Fruit fly (Drosophila melanogaster) whole organism, embryonic: ENCODE data around the gene CG33679.
A peak's percentile ranks its signal among the peaks of the same experiment; 100 is the strongest.

Experiments
- Abd-B ChIP-seq: fragments of 200-800 bp; sonication (Bioruptor generic); optimal IDR thresholded peaks from 2 replicates; lab custom pipeline; 2018; ENCODE audit warnings: missing biosample characterization, mild to moderate bottlenecking, missing genetic modification characterization, moderate library complexity
- Antp ChIP-seq: fragments of 200-800 bp; sonication (Bioruptor generic); optimal IDR thresholded peaks from 3 replicates; lab custom pipeline; 2016; ENCODE audit warnings: missing biosample characterization, missing genetic modification characterization
- CG10979 ChIP-seq: fragments of 200-800 bp; sonication (Bioruptor generic); optimal IDR thresholded peaks from 2 replicates; lab custom pipeline; 2018; ENCODE audit warnings: missing biosample characterization, mild to moderate bottlenecking, missing genetic modification characterization, moderate library complexity
- CG12219 ChIP-seq: fragments of 200-800 bp; sonication (Bioruptor generic); optimal IDR thresholded peaks from 3 replicates; lab custom pipeline; 2018; ENCODE audit warnings: missing biosample characterization, mild to moderate bottlenecking, missing genetic modification characterization
- CG13296 ChIP-seq: fragments of 200-800 bp; sonication (Bioruptor generic); optimal IDR thresholded peaks from 3 replicates; lab custom pipeline; 2018; ENCODE audit warnings: missing biosample characterization, mild to moderate bottlenecking, missing genetic modification characterization
- CG14667 ChIP-seq: fragments of 200-800 bp; sonication (Bioruptor generic); IDR thresholded peaks from 2 replicates; pipeline ENCODE4 v1.3.6; 2022; ENCODE audit warnings: missing biosample characterization, missing genetic modification characterization
- CG15269 ChIP-seq: fragments of 200-800 bp; sonication (Bioruptor generic); optimal IDR thresholded peaks from 2 replicates; lab custom pipeline; 2018; ENCODE audit warnings: missing biosample characterization, mild to moderate bottlenecking, missing genetic modification characterization, moderate library complexity
- CG18262 ChIP-seq: fragments of 200-800 bp; optimal IDR thresholded peaks from 3 replicates; lab custom pipeline; 2019; ENCODE audit warnings: missing biosample characterization, mild to moderate bottlenecking, missing genetic modification characterization, moderate library complexity
- CG7745 ChIP-seq: fragments of 200-800 bp; sonication (Bioruptor generic); optimal IDR thresholded peaks from 2 replicates; lab custom pipeline; 2018; ENCODE audit warnings: missing biosample characterization, mild to moderate bottlenecking, missing genetic modification characterization, moderate library complexity
- Dip3 ChIP-seq: fragments of 200-800 bp; sonication (Bioruptor generic); optimal IDR thresholded peaks from 3 replicates; lab custom pipeline; 2016; ENCODE audit warnings: missing biosample characterization, missing genetic modification characterization
- Neu2 ChIP-seq: fragments of 200-800 bp; sonication (Bioruptor generic); optimal IDR thresholded peaks from 3 replicates; lab custom pipeline; 2016; ENCODE audit warnings: missing biosample characterization, missing genetic modification characterization, borderline replicate concordance
- abd-A ChIP-seq: fragments of 200-800 bp; sonication (Bioruptor generic); optimal IDR thresholded peaks from 3 replicates; lab custom pipeline; 2019; ENCODE audit warnings: missing biosample characterization, mild to moderate bottlenecking, missing genetic modification characterization, moderate library complexity
- amos ChIP-seq: fragments of 200-800 bp; sonication (Bioruptor generic); IDR thresholded peaks from 2 replicates; pipeline ENCODE4 v1.3.6; 2022; ENCODE audit warnings: missing biosample characterization, missing genetic modification characterization; ENCODE audit not compliant: partially characterized antibody
- fu2 ChIP-seq: fragments of 200-800 bp; sonication (Bioruptor generic); optimal IDR thresholded peaks from 2 replicates; lab custom pipeline; 2016; ENCODE audit warnings: missing biosample characterization, missing genetic modification characterization
- gce ChIP-seq: fragments of 200-800 bp; sonication (Bioruptor generic); IDR thresholded peaks from 3 replicates; pipeline ENCODE4 v1.3.6; 2022; ENCODE audit warnings: missing biosample characterization, missing genetic modification characterization
- grn ChIP-seq: fragments of 200-800 bp; sonication (Bioruptor generic); optimal IDR thresholded peaks from 3 replicates; lab custom pipeline; 2017; ENCODE audit warnings: missing biosample characterization, missing genetic modification characterization
- sima ChIP-seq: fragments of 200-800 bp; sonication (Bioruptor generic); optimal IDR thresholded peaks from 2 replicates; lab custom pipeline; 2016; ENCODE audit warnings: missing biosample characterization, missing genetic modification characterization

The CG33679 gene

dm6 chr2L:15074465-15074864 is 16.4 kb downstream of the CG33679 start, which contains the start of gene wwk (continued):
- TF ChIP-seq CG14667: no peak
- no peak for TF ChIP-seq fu2 (GFP tag; lab: Kevin White, UChicago)
- no peak for TF ChIP-seq CG18262
- no peak for TF ChIP-seq CG12219 (GFP tag; lab: Kevin White, UChicago)
- TF ChIP-seq abd-A (tag; lab: Kevin White, UChicago): peak; percentile 28
- peak; percentile 33; the same call in 1 of the 3 replicates for TF ChIP-seq gce
- TF ChIP-seq CG10979: no peak
- TF ChIP-seq CG7745 (tag; lab: Kevin White, UChicago): no peak
- no peak for TF ChIP-seq Dip3
- TF ChIP-seq, all 482 proteins: peak for 11

DNA sequence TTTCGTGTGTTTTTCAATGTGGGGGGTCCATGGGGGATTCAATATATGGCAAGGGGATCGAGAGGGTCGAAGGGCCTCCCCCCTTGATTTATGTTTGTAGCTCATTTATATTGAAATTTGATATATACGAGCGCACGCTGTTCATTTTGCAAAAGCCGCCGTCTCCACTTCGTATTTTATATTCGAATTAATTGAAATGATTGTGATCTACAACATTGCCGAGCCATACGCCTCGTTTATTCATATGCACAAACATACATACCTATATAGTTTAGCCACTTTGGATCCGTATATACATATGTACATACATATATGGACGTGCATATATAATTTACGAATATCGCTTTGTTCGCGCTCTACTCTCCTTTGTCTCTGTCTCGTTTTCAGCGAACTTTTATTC is 48.0 kb downstream of the CG33679 start:
- TF ChIP-seq Abd-B (GFP tag; lab: Kevin White, UChicago) (peak; percentile 2), CG15269 (peak; percentile 69), CG13296 (GFP tag; lab: Kevin White, UChicago) (no peak)

DNA sequence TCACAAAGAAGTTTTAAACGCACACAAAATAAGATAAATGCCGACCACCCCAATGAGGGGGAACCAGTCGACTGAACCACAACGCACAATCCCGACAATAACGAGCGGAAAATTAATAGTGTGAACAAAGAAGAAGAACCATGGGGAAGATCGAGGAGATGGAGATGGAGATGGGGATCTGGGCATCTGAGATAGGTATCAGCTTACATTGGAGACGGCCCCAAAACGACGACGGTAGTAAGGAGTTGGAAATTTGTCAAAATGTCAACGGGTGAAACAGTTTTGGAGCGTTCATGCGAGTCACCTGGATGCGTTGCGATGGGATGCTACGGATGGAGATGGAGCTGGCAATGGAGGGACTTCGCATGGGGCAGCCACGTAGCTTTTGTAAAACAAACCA is 49.1 kb downstream of the CG33679 start:
- no peak for TF ChIP-seq sima
- peak; percentile 54 for TF ChIP-seq CG15269
- no peak for TF ChIP-seq amos (GFP tag; lab: Robert Waterston, UW)
- TF ChIP-seq Antp: no peak
- peak; percentile 76 for TF ChIP-seq grn (GFP tag; lab: Kevin White, UChicago)
- TF ChIP-seq Neu2 (GFP tag; lab: Kevin White, UChicago): no peak
